Fruit fly (Drosophila melanogaster): ENCODE results near the gene yip2.
A peak's percentile ranks its signal among the peaks of the same experiment; 100 is the strongest.

DNA sequence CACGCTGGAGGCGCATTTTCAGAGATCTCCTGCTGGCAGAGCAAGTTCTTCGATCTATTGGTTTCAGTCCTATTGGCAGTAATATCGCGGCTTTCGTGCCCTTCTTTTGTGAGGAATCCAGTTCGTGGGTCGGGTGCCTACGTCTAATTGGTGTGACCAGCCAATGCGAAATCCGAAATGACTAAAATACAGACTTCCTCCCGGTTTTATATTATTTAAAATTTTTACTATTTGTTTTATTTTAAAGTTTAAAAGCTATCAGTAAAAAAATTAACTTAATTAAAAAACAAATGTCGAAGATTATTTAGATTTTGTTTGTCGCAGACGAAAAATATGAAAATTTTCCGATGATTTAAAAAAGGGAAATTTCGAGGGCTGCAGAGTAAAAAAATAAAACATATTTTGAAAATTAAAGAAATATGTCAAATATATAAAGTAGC lies 48.6 kb downstream of the yip2 start, which contains the start of gene CG5850:
- no peak for TF ChIP-seq ato (GFP tag; IDR thresholded peaks at IDR 0.05; ENCODE audit: partially characterized antibody)
- no peak for TF ChIP-seq Sox102F (GFP tag; optimal IDR thresholded peaks at IDR 0.05)
- no peak for TF ChIP-seq ATbp (GFP tag; optimal IDR thresholded peaks at IDR 0.05)
- peak; percentile 43 for TF ChIP-seq CG2678 (tag; optimal IDR thresholded peaks at IDR 0.05)
- TF ChIP-seq hth (optimal IDR thresholded peaks at IDR 0.05), result no peak
- no peak for TF ChIP-seq CG31388 (GFP tag; optimal IDR thresholded peaks at IDR 0.05)
- TF ChIP-seq CG14965 (GFP tag; optimal IDR thresholded peaks at IDR 0.05; ENCODE audit: borderline replicate concordance), result no peak
- no peak for TF ChIP-seq CG18476 (GFP tag; optimal IDR thresholded peaks at IDR 0.05)
- no peak for TF ChIP-seq tll (GFP tag; optimal IDR thresholded peaks at IDR 0.05)
- no peak for TF ChIP-seq pita (GFP tag; optimal IDR thresholded peaks at IDR 0.05)
- TF ChIP-seq ERR (GFP tag; optimal IDR thresholded peaks at IDR 0.05), result no peak

Measured in whole organism, embryonic.